Fruit fly (Drosophila melanogaster) whole organism, embryonic: ENCODE results near the gene CG16736.
A peak's percentile ranks its signal among the peaks of the same experiment; 100 is the strongest.

ENCODE experiments used
- BEAF-32 ChIP-seq: fragments of 200-800 bp; sonication (Bioruptor generic); optimal IDR thresholded peaks from 3 replicates; lab custom pipeline; 2017; ENCODE audit warnings: missing biosample characterization, missing genetic modification characterization, mild to moderate bottlenecking, moderate library complexity, missing genetic modification reagents
- CG13287 ChIP-seq: fragments of 200-800 bp; sonication (Bioruptor generic); IDR thresholded peaks from 2 replicates; pipeline ENCODE4 v1.3.6; 2022; ENCODE audit warnings: missing biosample characterization, missing genetic modification characterization; ENCODE audit not compliant: partially characterized antibody
- CG14014 ChIP-seq: fragments of 200-800 bp; sonication (Bioruptor generic); IDR thresholded peaks from 2 replicates; pipeline ENCODE4 v1.3.6; 2022; ENCODE audit warnings: missing biosample characterization, missing genetic modification characterization
- CG14710 ChIP-seq: fragments of 200-800 bp; sonication (Bioruptor generic); optimal IDR thresholded peaks from 3 replicates; lab custom pipeline; 2019; ENCODE audit warnings: missing biosample characterization, mild to moderate bottlenecking, missing genetic modification characterization, moderate library complexity
- CG14860 ChIP-seq: fragments of 200-800 bp; sonication (Bioruptor generic); IDR thresholded peaks from 3 replicates; pipeline ENCODE4 v1.3.6; 2022; ENCODE audit warnings: missing biosample characterization, missing genetic modification characterization; ENCODE audit not compliant: partially characterized antibody
- CG1603 ChIP-seq: fragments of 200-800 bp; sonication (Bioruptor generic); optimal IDR thresholded peaks from 2 replicates; lab custom pipeline; 2019; ENCODE audit warnings: missing biosample characterization, mild to moderate bottlenecking, missing genetic modification characterization, moderate library complexity
- CG16813 ChIP-seq: fragments of 200-800 bp; sonication (Bioruptor generic); IDR thresholded peaks from 3 replicates; pipeline ENCODE4 v1.3.6; 2022; ENCODE audit warnings: missing biosample characterization, missing genetic modification characterization; ENCODE audit not compliant: partially characterized antibody
- CG2116 ChIP-seq: fragments of 200-800 bp; sonication (Bioruptor generic); optimal IDR thresholded peaks from 3 replicates; lab custom pipeline; 2018; ENCODE audit warnings: missing biosample characterization, mild to moderate bottlenecking, missing genetic modification characterization
- CG3163 ChIP-seq: fragments of 200-800 bp; sonication (Bioruptor generic); optimal IDR thresholded peaks from 3 replicates; lab custom pipeline; 2016; ENCODE audit warnings: missing biosample characterization, missing genetic modification characterization
- CG32532 ChIP-seq: fragments of 200-800 bp; sonication (Bioruptor generic); IDR thresholded peaks from 2 replicates; pipeline ENCODE4 v1.3.6; 2022; ENCODE audit warnings: missing biosample characterization, missing genetic modification characterization
- CG32767 ChIP-seq: fragments of 200-800 bp; sonication (Bioruptor generic); IDR thresholded peaks from 2 replicates; pipeline ENCODE4 v1.3.6; 2022; ENCODE audit warnings: missing biosample characterization, missing genetic modification characterization
- CG34224 ChIP-seq: fragments of 200-800 bp; sonication (Bioruptor generic); IDR thresholded peaks from 3 replicates; pipeline ENCODE4 v1.3.6; 2022; ENCODE audit warnings: missing biosample characterization, missing genetic modification characterization; ENCODE audit not compliant: partially characterized antibody
- CG3847 ChIP-seq: fragments of 200-800 bp; sonication (Bioruptor generic); IDR thresholded peaks from 2 replicates; pipeline ENCODE4 v1.3.6; 2022; ENCODE audit warnings: missing biosample characterization, missing genetic modification characterization
- CG4328 ChIP-seq: fragments of 200-800 bp; sonication (Bioruptor generic); optimal IDR thresholded peaks from 3 replicates; lab custom pipeline; 2017; ENCODE audit warnings: missing biosample characterization, missing genetic modification reagents, missing genetic modification characterization
- CG7372 ChIP-seq: fragments of 200-800 bp; sonication (Bioruptor generic); IDR thresholded peaks from 2 replicates; pipeline ENCODE4 v1.3.6; 2022; ENCODE audit warnings: missing biosample characterization, missing genetic modification characterization
- CG9727 ChIP-seq: fragments of 200-800 bp; sonication (Bioruptor generic); optimal IDR thresholded peaks from 3 replicates; lab custom pipeline; 2017; ENCODE audit warnings: missing biosample characterization, mild to moderate bottlenecking, missing genetic modification characterization
- Dll ChIP-seq: fragments of 200-800 bp; sonication (Bioruptor generic); IDR thresholded peaks from 4 replicates; pipeline ENCODE4 v1.3.6; 2022; ENCODE audit warnings: missing biosample characterization, missing genetic modification characterization; ENCODE audit not compliant: partially characterized antibody
- Doc3 ChIP-seq: fragments of 200-800 bp; sonication (Bioruptor generic); IDR thresholded peaks from 3 replicates; pipeline ENCODE4 v1.3.6; 2022; ENCODE audit warnings: missing biosample characterization, missing genetic modification characterization; ENCODE audit not compliant: partially characterized antibody
- Dp ChIP-seq: fragments of 200-800 bp; sonication (Bioruptor generic); optimal IDR thresholded peaks from 2 replicates; lab custom pipeline; 2018; ENCODE audit warnings: missing biosample characterization, mild to moderate bottlenecking, missing genetic modification characterization, moderate library complexity
- Dref ChIP-seq: fragments of 200-800 bp; sonication (Bioruptor generic); IDR thresholded peaks from 2 replicates; pipeline ENCODE4 v1.3.6; 2022; ENCODE audit warnings: missing biosample characterization, missing genetic modification characterization
- E2f2 ChIP-seq: fragments of 200-800 bp; sonication (Bioruptor generic); IDR thresholded peaks from 2 replicates; pipeline ENCODE4 v1.3.6; 2022; ENCODE audit warnings: missing biosample characterization, missing genetic modification characterization
- GATAe ChIP-seq: fragments of 200-800 bp; sonication (Bioruptor generic); conservative IDR thresholded peaks from 2 replicates; pipeline ENCODE4 v1.3.6; 2022; ENCODE audit warnings: missing biosample characterization, missing genetic modification characterization
- HLH4C ChIP-seq: fragments of 200-800 bp; sonication (Bioruptor generic); IDR thresholded peaks from 3 replicates; pipeline ENCODE4 v1.3.6; 2022; ENCODE audit warnings: missing biosample characterization, missing genetic modification characterization; ENCODE audit not compliant: partially characterized antibody
- MBD-R2 ChIP-seq: fragments of 200-800 bp; sonication (Bioruptor generic); IDR thresholded peaks from 2 replicates; pipeline ENCODE4 v1.3.6; 2022; ENCODE audit warnings: missing biosample characterization, missing genetic modification characterization
- Meics ChIP-seq: fragments of 200-800 bp; sonication (Bioruptor generic); optimal IDR thresholded peaks from 2 replicates; lab custom pipeline; 2017; ENCODE audit warnings: missing biosample characterization, mild to moderate bottlenecking, missing genetic modification characterization
- Rfx ChIP-seq: fragments of 200-800 bp; sonication (Bioruptor generic); IDR thresholded peaks from 2 replicates; pipeline ENCODE4 v1.3.6; 2022; ENCODE audit warnings: missing biosample characterization, missing genetic modification characterization
- Scr ChIP-seq: fragments of 200-800 bp; sonication (Bioruptor generic); IDR thresholded peaks from 2 replicates; pipeline ENCODE4 v1.3.6; 2022; ENCODE audit warnings: missing biosample characterization, missing genetic modification characterization; ENCODE audit not compliant: partially characterized antibody
- TFAM ChIP-seq: fragments of 200-800 bp; sonication (Bioruptor generic); optimal IDR thresholded peaks from 2 replicates; lab custom pipeline; 2017; ENCODE audit warnings: missing biosample characterization, missing genetic modification characterization, inconsistent platforms
- amos ChIP-seq: fragments of 200-800 bp; sonication (Bioruptor generic); IDR thresholded peaks from 2 replicates; pipeline ENCODE4 v1.3.6; 2022; ENCODE audit warnings: missing biosample characterization, missing genetic modification characterization; ENCODE audit not compliant: partially characterized antibody
- bbx ChIP-seq: fragments of 200-800 bp; sonication (Bioruptor generic); IDR thresholded peaks from 2 replicates; pipeline ENCODE4 v1.3.6; 2022; ENCODE audit warnings: missing biosample characterization, missing genetic modification characterization; ENCODE audit not compliant: partially characterized antibody
- crp ChIP-seq, 2 experiments: fragments of 200-800 bp; sonication (Bioruptor generic); optimal IDR thresholded peaks; 2 replicates in 1 of 2; 3 replicates in 1 of 2; lab custom pipeline; 2017; ENCODE audit warnings: missing biosample characterization in 2 of 2, missing genetic modification characterization in 2 of 2, mild to moderate bottlenecking in 1 of 2, moderate library complexity in 1 of 2
- da ChIP-seq: fragments of 200-800 bp; sonication (Bioruptor generic); optimal IDR thresholded peaks from 2 replicates; lab custom pipeline; 2016; ENCODE audit warnings: missing biosample characterization, missing genetic modification characterization
- hbn ChIP-seq: fragments of 200-800 bp; sonication (Bioruptor generic); IDR thresholded peaks from 2 replicates; pipeline ENCODE4 v1.3.6; 2022; ENCODE audit warnings: missing biosample characterization, missing genetic modification characterization; ENCODE audit not compliant: partially characterized antibody
- nmo ChIP-seq: fragments of 200-800 bp; sonication (Bioruptor generic); optimal IDR thresholded peaks from 2 replicates; lab custom pipeline; 2018; ENCODE audit warnings: missing biosample characterization, mild to moderate bottlenecking, missing genetic modification characterization, moderate library complexity
- ro ChIP-seq: fragments of 200-800 bp; sonication (Bioruptor generic); IDR thresholded peaks from 2 replicates; pipeline ENCODE4 v1.3.6; 2022; ENCODE audit warnings: missing biosample characterization, missing genetic modification characterization
- row ChIP-seq: fragments of 200-800 bp; sonication (Bioruptor generic); IDR thresholded peaks from 3 replicates; pipeline ENCODE4 v1.3.6; 2022; ENCODE audit warnings: missing biosample characterization, missing genetic modification characterization
- schlank ChIP-seq: fragments of 200-800 bp; sonication (Bioruptor generic); optimal IDR thresholded peaks from 2 replicates; lab custom pipeline; 2018; ENCODE audit warnings: missing biosample characterization, mild to moderate bottlenecking, missing genetic modification characterization
- slou ChIP-seq: fragments of 200-800 bp; sonication (Bioruptor generic); optimal IDR thresholded peaks from 3 replicates; lab custom pipeline; 2016; ENCODE audit warnings: missing biosample characterization, missing genetic modification characterization
- sna ChIP-seq: fragments of 200-800 bp; sonication (Bioruptor generic); IDR thresholded peaks from 2 replicates; pipeline ENCODE4 v1.3.6; 2022; ENCODE audit warnings: missing biosample characterization, missing genetic modification characterization; ENCODE audit not compliant: partially characterized antibody
- stwl ChIP-seq: fragments of 200-800 bp; sonication (Bioruptor generic); optimal IDR thresholded peaks from 3 replicates; lab custom pipeline; 2018; ENCODE audit warnings: missing biosample characterization, mild to moderate bottlenecking, missing genetic modification characterization, moderate library complexity
- tin ChIP-seq: fragments of 200-800 bp; sonication (Bioruptor generic); optimal IDR thresholded peaks from 3 replicates; lab custom pipeline; 2016; ENCODE audit warnings: missing biosample characterization, missing genetic modification characterization
- tna ChIP-seq: fragments of 200-800 bp; sonication (Bioruptor generic); IDR thresholded peaks from 2 replicates; pipeline ENCODE4 v1.3.6; 2022; ENCODE audit warnings: missing biosample characterization, missing genetic modification characterization; ENCODE audit not compliant: partially characterized antibody
- toy ChIP-seq: fragments of 200-800 bp; sonication (Bioruptor generic); IDR thresholded peaks from 2 replicates; pipeline ENCODE4 v1.3.6; 2022; ENCODE audit warnings: missing biosample characterization, missing genetic modification characterization
- unc-4 ChIP-seq: fragments of 200-800 bp; sonication (Bioruptor generic); IDR thresholded peaks from 2 replicates; pipeline ENCODE4 v1.3.6; 2022; ENCODE audit warnings: missing biosample characterization, missing genetic modification characterization; ENCODE audit not compliant: partially characterized antibody
- unpg ChIP-seq: fragments of 200-800 bp; sonication (Bioruptor generic); optimal IDR thresholded peaks from 3 replicates; lab custom pipeline; 2018; ENCODE audit warnings: missing biosample characterization, mild to moderate bottlenecking, missing genetic modification characterization, moderate library complexity
- vvl ChIP-seq: fragments of 200-800 bp; sonication (Bioruptor generic); IDR thresholded peaks from 2 replicates; pipeline ENCODE4 v1.3.6; 2022; ENCODE audit warnings: missing biosample characterization, missing genetic modification characterization
- zf30C ChIP-seq: fragments of 200-800 bp; sonication (Bioruptor generic); optimal IDR thresholded peaks from 3 replicates; lab custom pipeline; 2018; ENCODE audit warnings: missing biosample characterization, mild to moderate bottlenecking, missing genetic modification characterization

The CG16736 gene

DNA sequence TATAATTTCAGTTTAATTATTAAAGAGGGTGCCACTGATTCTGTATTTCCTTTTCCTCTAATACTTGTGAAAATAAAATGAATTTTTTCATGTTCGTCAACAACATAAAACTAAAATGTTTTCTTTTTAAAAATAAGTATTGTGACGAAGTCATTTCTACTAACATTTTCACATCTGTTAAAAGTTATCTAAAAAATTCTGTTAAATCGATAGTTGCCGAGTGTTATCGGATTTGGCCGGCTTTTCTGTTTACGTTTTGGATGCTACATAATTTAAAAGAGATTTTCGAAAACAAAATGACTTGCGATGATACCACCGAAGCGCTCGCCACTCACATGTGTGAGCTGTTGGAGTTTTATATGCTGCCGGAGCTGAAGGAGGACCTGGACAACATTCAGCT lies 2.7 kb downstream of the CG16736 start, which contains the start of gene CG16734:
TSS of gene CG16734 (plus strand) at position 255 of the 400 bp plus-strand sequence.
- peak; percentile 16 for TF ChIP-seq CG2116 (GFP tag; lab: Kevin White, UChicago)
- TF ChIP-seq CG16813 (GFP tag; lab: Robert Waterston, UW), result peak; percentile 22; the same call in 1 of the 3 replicates
- TF ChIP-seq Dp, result peak; percentile 50
- no peak for TF ChIP-seq CG14014 (GFP tag; lab: Robert Waterston, UW)
- peak; percentile 37; the same call in 1 of the 3 replicates for TF ChIP-seq CG34224 (GFP tag; lab: Robert Waterston, UW)
- peak; percentile 12; the same call in 1 of the 2 replicates for TF ChIP-seq sna (GFP tag; lab: Robert Waterston, UW)
- peak; percentile 36; the same call in 1 of the 3 replicates for TF ChIP-seq HLH4C (GFP tag; lab: Robert Waterston, UW)
- TF ChIP-seq TFAM (GFP tag; lab: Kevin White, UChicago), result no peak
- peak; percentile 21; the same call in 1 of the 2 replicates for TF ChIP-seq amos (GFP tag; lab: Robert Waterston, UW)
- peak; percentile 95 for TF ChIP-seq Meics (GFP tag; lab: Kevin White, UChicago)
- TF ChIP-seq GATAe, result no peak
- TF ChIP-seq CG4328 (GFP tag; lab: Kevin White, UChicago), result no peak
- 0 out of 2 replicates have a peak, but pooled peaks have one; percentile 39 for TF ChIP-seq bbx (GFP tag; lab: Robert Waterston, UW)
- no peak for TF ChIP-seq CG1603
- TF ChIP-seq E2f2 (GFP tag; lab: Robert Waterston, UW), result peak; percentile 50
- TF ChIP-seq Dref, result peak; percentile 57
- peak; percentile 35 for TF ChIP-seq stwl (tag; lab: Kevin White, UChicago)
- TF ChIP-seq unc-4 (GFP tag; lab: Robert Waterston, UW), result peak; percentile 38; the same call in 1 of the 2 replicates
- peak; percentile 36; the same call in 1 of the 2 replicates for TF ChIP-seq tna (GFP tag; lab: Robert Waterston, UW)
- no peak for TF ChIP-seq CG3163 (GFP tag; lab: Kevin White, UChicago)
- peak; percentile 46 for TF ChIP-seq Scr
- TF ChIP-seq Dll (GFP tag; lab: Robert Waterston, UW), result peak; percentile 41; the same call in 1 of the 4 replicates
- peak; percentile 64 for TF ChIP-seq CG13287 (GFP tag; lab: Robert Waterston, UW)
- TF ChIP-seq row (GFP tag; lab: Robert Waterston, UW), result peak; percentile 24; the same call in 1 of the 3 replicates
- peak; percentile 22 for TF ChIP-seq BEAF-32 (GFP tag; lab: Kevin White, UChicago)
- TF ChIP-seq Doc3, result peak; percentile 41; the same call in 1 of the 3 replicates
- TF ChIP-seq zf30C (GFP tag; lab: Kevin White, UChicago), result no peak
- peak; percentile 54; the same call in 1 of the 2 replicates for TF ChIP-seq MBD-R2

dm6 chr3R:9251543-9251942 lies 6.0 kb downstream of the CG16736 start, which contains the start of gene St2:
Gene St2 (plus strand): TSS chr3R:9251843.
- TF ChIP-seq slou, result no peak
- no peak for TF ChIP-seq CG14860 (GFP tag; lab: Robert Waterston, UW)
- no peak for TF ChIP-seq CG3847 (GFP tag; lab: Robert Waterston, UW)
- no peak for TF ChIP-seq nmo (GFP tag; lab: Kevin White, UChicago)
- TF ChIP-seq schlank (tag; lab: Kevin White, UChicago), result no peak
- no peak for TF ChIP-seq CG9727 (GFP tag; lab: Kevin White, UChicago)
- TF ChIP-seq Scr, result no peak
- no peak for TF ChIP-seq unpg
- no peak for TF ChIP-seq crp (GFP tag; optimal IDR thresholded peaks at IDR 0.05; lab: Kevin White, UChicago)
- no peak for TF ChIP-seq tin (GFP tag; lab: Kevin White, UChicago)
- no peak for TF ChIP-seq CG14710 (tag; lab: Kevin White, UChicago)
- no peak for TF ChIP-seq CG7372 (GFP tag; lab: Robert Waterston, UW)
- TF ChIP-seq vvl, result no peak
- no peak for TF ChIP-seq ro (GFP tag; lab: Robert Waterston, UW)
- TF ChIP-seq da (GFP tag; lab: Kevin White, UChicago), result no peak
- no peak for TF ChIP-seq toy (GFP tag; lab: Robert Waterston, UW)
- no peak for TF ChIP-seq Rfx (GFP tag; lab: Robert Waterston, UW)
- no peak for TF ChIP-seq hbn (GFP tag; lab: Robert Waterston, UW)
- no peak for TF ChIP-seq CG32767 (GFP tag; lab: Robert Waterston, UW)
- TF ChIP-seq CG32532, result no peak
